Worm (Caenorhabditis elegans) whole organism, L2 larva: ENCODE results near the gene appg-2.

Experiments
- ZK546.5 ChIP-seq: sonication (generic microtip); optimal IDR thresholded peaks from 2 replicates; lab custom pipeline; 2017; ENCODE audit warnings: missing biosample characterization, missing genetic modification characterization
- alr-1 ChIP-seq: fragments of 150-350 bp; optimal IDR thresholded peaks from 2 replicates; lab custom pipeline; 2014; ENCODE audit warnings: missing biosample characterization, missing genetic modification characterization
- aly-2 ChIP-seq: fragments of 150-350 bp; optimal IDR thresholded peaks from 2 replicates; lab custom pipeline; 2014; ENCODE audit warnings: missing biosample characterization, missing genetic modification characterization
- ama-1 ChIP-seq: fragments of 150-350 bp; optimal IDR thresholded peaks from 2 replicates; lab custom pipeline; 2018; ENCODE audit warnings: inconsistent platforms
- lin-13 ChIP-seq: fragments of 150-350 bp; optimal IDR thresholded peaks from 2 replicates; lab custom pipeline; 2014; ENCODE audit warnings: missing biosample characterization, missing genetic modification reagents, missing genetic modification characterization
- nhr-11 ChIP-seq: fragments of 150-350 bp; optimal IDR thresholded peaks from 2 replicates; lab custom pipeline; 2014; ENCODE audit warnings: missing biosample characterization, missing genetic modification characterization
- sem-4 ChIP-seq: fragments of 150-350 bp; optimal IDR thresholded peaks from 2 replicates; lab custom pipeline; 2014; ENCODE audit warnings: missing biosample characterization, missing genetic modification reagents, missing genetic modification characterization
- snpc-4 ChIP-seq: fragments of 150-350 bp; optimal IDR thresholded peaks from 2 replicates; lab custom pipeline; 2014; ENCODE audit warnings: missing biosample characterization, missing genetic modification characterization
- unc-62 ChIP-seq: fragments of 150-350 bp; optimal IDR thresholded peaks from 2 replicates; lab custom pipeline; 2014; ENCODE audit warnings: missing biosample characterization, missing genetic modification reagents, missing genetic modification characterization
- ztf-11 ChIP-seq: sonication (generic microtip); optimal IDR thresholded peaks from 2 replicates; lab custom pipeline; 2017; ENCODE audit warnings: missing biosample characterization, missing genetic modification characterization

DNA sequence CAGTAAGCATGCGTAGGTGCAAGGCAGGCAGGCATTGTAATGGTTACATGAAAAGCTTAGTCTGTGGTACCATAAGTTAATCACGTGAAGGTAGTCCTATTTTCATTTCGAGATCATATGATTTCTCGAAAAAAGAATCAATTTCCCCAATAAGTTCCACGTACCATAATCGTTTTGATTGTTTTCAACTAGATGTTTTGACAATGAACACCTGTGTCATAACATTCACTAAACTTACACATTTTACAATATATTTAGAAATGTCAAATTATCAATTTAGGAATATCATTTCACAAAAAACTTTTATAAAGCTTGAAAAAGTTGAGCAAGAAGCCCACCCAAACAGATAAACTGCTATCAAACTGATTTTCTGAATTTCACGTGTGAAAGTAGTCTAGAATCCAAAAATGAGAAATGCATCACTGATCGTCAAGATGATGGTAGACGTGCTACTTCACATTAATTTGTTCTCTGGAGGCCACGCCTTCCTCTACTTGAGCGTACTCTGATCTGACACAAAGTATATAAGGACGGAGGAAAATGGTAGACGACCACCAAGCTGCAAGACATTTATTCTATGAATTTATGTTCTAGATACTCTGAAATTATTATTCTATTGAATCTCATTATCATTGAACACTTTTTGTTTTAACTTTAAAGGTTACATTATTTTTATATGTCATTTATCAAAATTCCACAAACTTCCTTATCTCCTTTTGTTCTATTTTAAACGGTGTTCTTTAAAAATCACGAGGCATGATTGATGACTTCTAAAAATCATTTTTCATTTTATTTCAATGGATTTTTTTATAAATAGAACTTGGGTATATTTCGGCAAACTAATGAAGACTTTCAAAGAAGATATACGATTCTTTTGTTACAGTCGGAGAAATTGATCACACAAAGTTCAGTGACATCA, 18.3 kb downstream of the appg-2 start, which contains the start of gene F46C5.10:
- TF ChIP-seq snpc-4 (tag; lab: Kevin White, UChicago) (no peak), nhr-11 (tag; lab: Kevin White, UChicago) (no peak), ZK546.5 (tag; lab: Kevin White, UChicago) (no peak), lin-13 (GFP tag; lab: Kevin White, UChicago) (peak; percentile 14), unc-62 (GFP tag; lab: Kevin White, UChicago) (no peak), aly-2 (no peak), ztf-11 (tag; lab: Kevin White, UChicago) (no peak), ama-1 (lab: Kevin White, UChicago) (no peak), alr-1 (no peak), sem-4 (no peak)
